Worm (Caenorhabditis elegans): Measurements from ENCODE around the gene C47E8.9.

Gene C47E8.9

DNA sequence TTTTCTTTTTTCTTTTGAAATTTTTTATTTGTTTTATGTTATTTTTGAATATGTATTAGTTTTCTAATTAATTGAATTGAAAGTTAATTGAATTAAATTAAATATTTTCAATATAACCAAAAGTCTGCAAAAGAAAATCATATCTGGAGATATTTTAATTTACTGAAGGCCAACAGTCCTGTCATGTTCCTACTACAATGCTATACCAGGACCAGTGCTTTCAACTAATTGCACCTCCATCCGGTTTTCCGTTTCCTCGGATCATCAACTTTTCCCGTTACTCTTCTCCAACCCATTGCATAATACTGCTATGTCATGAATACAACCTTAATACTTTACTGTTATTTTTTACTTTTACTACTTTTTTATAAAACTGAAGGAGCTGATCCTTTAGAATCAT lies 49.2 kb downstream of the C47E8.9 start, which contains the start of gene R08A2.5:
Gene R08A2.5 (plus strand): TSS at position 301 of the 400 bp plus-strand sequence.
- TF ChIP-seq F33H1.4 (GFP tag; IDR thresholded peaks at IDR 0.05), result no peak
- TF ChIP-seq cebp-2 (GFP tag; IDR thresholded peaks at IDR 0.05), result no peak
- no peak for TF ChIP-seq ceh-40 (GFP tag; IDR thresholded peaks at IDR 0.05)
- no peak for TF ChIP-seq bed-2 (GFP tag; IDR thresholded peaks at IDR 0.05)
- TF ChIP-seq F23B12.7 (tag; optimal IDR thresholded peaks at IDR 0.05; ENCODE audit: insufficient read depth), result no peak
- no peak for TF ChIP-seq ceh-27 (GFP tag; optimal IDR thresholded peaks at IDR 0.05)
- TF ChIP-seq ztf-6 (GFP tag; IDR thresholded peaks at IDR 0.05), result no peak
- no peak for TF ChIP-seq hmg-20 (GFP tag; IDR thresholded peaks at IDR 0.05)

ce11 chrV:14715608-14716007 lies 52.5 kb downstream of the C47E8.9 start, which contains the start of gene R08A2.2:
Gene R08A2.2, minus strand, starts transcription at chrV:14715708.
- no peak for TF ChIP-seq hsf-1 (GFP tag; IDR thresholded peaks at IDR 0.05)
- TF ChIP-seq lin-54 (GFP tag; optimal IDR thresholded peaks at IDR 0.05), result no peak
- no peak for TF ChIP-seq K11D2.4 (GFP tag; IDR thresholded peaks at IDR 0.05)
